Worm (Caenorhabditis elegans) whole organism, L1 larva: ENCODE measurements around the gene F10G2.1.

Experiments used
- C04F5.9 ChIP-seq: sonication (generic microtip); optimal IDR thresholded peaks from 2 replicates; lab custom pipeline; 2016; ENCODE audit warnings: missing genetic modification characterization, missing compliant biosample characterization
- Y116A8C.19 ChIP-seq: sonication (generic microtip); optimal IDR thresholded peaks from 2 replicates; lab custom pipeline; 2016; ENCODE audit warnings: missing compliant biosample characterization, missing genetic modification characterization, borderline replicate concordance
- aha-1 ChIP-seq: fragments of 150-350 bp; optimal IDR thresholded peaks from 2 replicates; lab custom pipeline; 2014; ENCODE audit warnings: missing biosample characterization, missing genetic modification characterization
- ama-1 ChIP-seq: fragments of 150-350 bp; optimal IDR thresholded peaks from 2 replicates; lab custom pipeline; 2014
- ceh-90 ChIP-seq: sonication (generic microtip); optimal IDR thresholded peaks from 2 replicates; lab custom pipeline; 2016; ENCODE audit warnings: missing genetic modification characterization, missing compliant biosample characterization
- ces-1 ChIP-seq: fragments of 150-350 bp; optimal IDR thresholded peaks from 2 replicates; lab custom pipeline; 2014; ENCODE audit warnings: missing biosample characterization, missing genetic modification reagents, missing genetic modification characterization
- dsc-1 ChIP-seq: sonication (generic microtip); optimal IDR thresholded peaks from 2 replicates; lab custom pipeline; 2016; ENCODE audit warnings: mild to moderate bottlenecking, missing genetic modification characterization, missing compliant biosample characterization
- egl-13 ChIP-seq: sonication (generic microtip); optimal IDR thresholded peaks from 2 replicates; lab custom pipeline; 2016; ENCODE audit warnings: missing genotype, missing genetic modification reagents, missing genetic modification characterization, missing compliant biosample characterization
- elt-3 ChIP-seq, 6 experiments: fragments of 150-350 bp in 1 of 6; sonication (generic microtip); optimal IDR thresholded peaks; 2 replicates each; lab custom pipeline; 2017 to 2018; ENCODE audit warnings: missing biosample characterization in 6 of 6, missing genetic modification characterization in 6 of 6, inconsistent platforms in 1 of 6
- ets-5 ChIP-seq: fragments of 200-800 bp; sonication (Bioruptor generic); IDR thresholded peaks from 2 replicates; pipeline ENCODE4 v1.3.6; 2022; ENCODE audit warnings: missing genetic modification characterization, missing compliant biosample characterization
- fos-1 ChIP-seq: fragments of 150-350 bp; optimal IDR thresholded peaks from 2 replicates; lab custom pipeline; 2014; ENCODE audit warnings: missing biosample characterization, missing genetic modification characterization
- hlh-17 ChIP-seq: fragments of 200-800 bp; sonication (Bioruptor generic); optimal IDR thresholded peaks from 2 replicates; lab custom pipeline; 2018; ENCODE audit warnings: missing genetic modification characterization, mild to moderate bottlenecking, missing compliant biosample characterization, moderate library complexity, borderline replicate concordance
- hlh-4 ChIP-seq: sonication (generic microtip); optimal IDR thresholded peaks from 2 replicates; lab custom pipeline; 2016; ENCODE audit warnings: mild to moderate bottlenecking, missing genetic modification characterization, missing compliant biosample characterization
- irx-1 ChIP-seq: sonication (generic microtip); optimal IDR thresholded peaks from 2 replicates; lab custom pipeline; 2016; ENCODE audit warnings: missing genetic modification characterization, missing compliant biosample characterization
- lin-13 ChIP-seq: fragments of 150-350 bp; optimal IDR thresholded peaks from 2 replicates; lab custom pipeline; 2014; ENCODE audit warnings: missing biosample characterization, missing genetic modification reagents, missing genetic modification characterization
- lin-35 ChIP-seq, 2 experiments: fragments of 150-350 bp; optimal IDR thresholded peaks; 2 replicates each; lab custom pipeline; 2014; ENCODE audit warnings: missing biosample characterization in 2 of 2, missing genetic modification characterization in 2 of 2, missing genetic modification reagents in 2 of 2
- mab-9 ChIP-seq: fragments of 200-800 bp; sonication (Bioruptor generic); IDR thresholded peaks from 2 replicates; pipeline ENCODE4 v1.3.6; 2022; ENCODE audit warnings: missing genetic modification reagents, missing genetic modification characterization, missing compliant biosample characterization
- mdl-1 ChIP-seq, 2 experiments: fragments of 150-350 bp; optimal IDR thresholded peaks; 2 replicates each; lab custom pipeline; 2014 to 2017; ENCODE audit warnings: missing biosample characterization in 2 of 2, missing genetic modification characterization in 2 of 2, inconsistent platforms in 1 of 2
- mef-2 ChIP-seq: fragments of 150-350 bp; optimal IDR thresholded peaks from 2 replicates; lab custom pipeline; 2014; ENCODE audit warnings: missing biosample characterization, missing genetic modification characterization
- mep-1 ChIP-seq: fragments of 150-350 bp; optimal IDR thresholded peaks from 2 replicates; lab custom pipeline; 2014; ENCODE audit warnings: missing biosample characterization, missing genetic modification characterization
- nhr-19 ChIP-seq: fragments of 200-800 bp; sonication (Bioruptor generic); conservative IDR thresholded peaks from 2 replicates; pipeline ENCODE4 v1.3.6; 2022; ENCODE audit warnings: missing genetic modification characterization, missing compliant biosample characterization
- nhr-20 ChIP-seq: sonication (generic microtip); optimal IDR thresholded peaks from 2 replicates; lab custom pipeline; 2016; ENCODE audit warnings: mild to moderate bottlenecking, missing genetic modification characterization, missing compliant biosample characterization
- nhr-237 ChIP-seq: fragments of 150-350 bp; optimal IDR thresholded peaks from 2 replicates; lab custom pipeline; 2014; ENCODE audit warnings: missing biosample characterization, missing genetic modification characterization
- nhr-47 ChIP-seq: sonication (generic microtip); optimal IDR thresholded peaks from 2 replicates; lab custom pipeline; 2016; ENCODE audit warnings: mild to moderate bottlenecking, missing genetic modification characterization, moderate library complexity, missing compliant biosample characterization
- nhr-76 ChIP-seq: sonication (generic microtip); optimal IDR thresholded peaks from 2 replicates; lab custom pipeline; 2017; ENCODE audit warnings: missing biosample characterization, missing genetic modification characterization
- nhr-77 ChIP-seq: fragments of 150-350 bp; optimal IDR thresholded peaks from 2 replicates; lab custom pipeline; 2014; ENCODE audit warnings: missing biosample characterization, missing genetic modification characterization
- nhr-84 ChIP-seq: sonication (generic microtip); optimal IDR thresholded peaks from 2 replicates; lab custom pipeline; 2017; ENCODE audit warnings: missing biosample characterization, missing genetic modification characterization
- nhr-85 ChIP-seq: sonication (generic microtip); peaks from one replicate; lab custom pipeline; 2016; ENCODE audit warnings: missing genetic modification characterization, inconsistent platforms, missing compliant biosample characterization
- nhr-90 ChIP-seq: sonication (generic microtip); optimal IDR thresholded peaks from 2 replicates; lab custom pipeline; 2016; ENCODE audit warnings: mild to moderate bottlenecking, missing genetic modification characterization, missing compliant biosample characterization; ENCODE audit not compliant: poor library complexity
- pax-3 ChIP-seq: fragments of 200-800 bp; sonication (Bioruptor generic); optimal IDR thresholded peaks from 2 replicates; lab custom pipeline; 2018; ENCODE audit warnings: mild to moderate bottlenecking, missing genetic modification characterization, moderate library complexity, missing compliant biosample characterization
- pqm-1 ChIP-seq: sonication (generic microtip); optimal IDR thresholded peaks from 3 replicates; lab custom pipeline; 2017; ENCODE audit warnings: missing biosample characterization, missing genetic modification characterization
- snu-23 ChIP-seq: sonication (generic microtip); optimal IDR thresholded peaks from 2 replicates; lab custom pipeline; 2016; ENCODE audit warnings: missing genetic modification characterization, missing compliant biosample characterization
- swsn-7 ChIP-seq: sonication (generic microtip); optimal IDR thresholded peaks from 2 replicates; lab custom pipeline; 2016; ENCODE audit warnings: missing genetic modification characterization, missing compliant biosample characterization
- tlp-1 ChIP-seq: fragments of 150-350 bp; optimal IDR thresholded peaks from 2 replicates; lab custom pipeline; 2014; ENCODE audit warnings: missing biosample characterization, missing genetic modification characterization
- unc-130 ChIP-seq: fragments of 150-350 bp; optimal IDR thresholded peaks from 2 replicates; lab custom pipeline; 2017; ENCODE audit warnings: missing biosample characterization, missing genetic modification characterization, inconsistent platforms
- vab-15 ChIP-seq: sonication (generic microtip); optimal IDR thresholded peaks from 2 replicates; lab custom pipeline; 2017; ENCODE audit warnings: missing genotype, mild to moderate bottlenecking, missing genetic modification characterization, missing compliant biosample characterization
- zag-1 ChIP-seq: fragments of 150-350 bp; optimal IDR thresholded peaks from 2 replicates; lab custom pipeline; 2014; ENCODE audit warnings: missing biosample characterization, missing genetic modification characterization
- ztf-4 ChIP-seq: fragments of 150-350 bp; optimal IDR thresholded peaks from 2 replicates; lab custom pipeline; 2014; ENCODE audit warnings: missing biosample characterization, missing genetic modification characterization

Gene F10G2.1

ce11 chrV:7332253-7332652 lies at the start of gene F10G2.1:
Gene F10G2.1 (plus strand): TSS chrV:7332553.
- TF ChIP-seq ces-1 (GFP tag; lab: Kevin White, UChicago) (no peak), mdl-1 (tag; optimal IDR thresholded peaks at IDR 0.05; lab: Kevin White, UChicago) (no peak)

DNA sequence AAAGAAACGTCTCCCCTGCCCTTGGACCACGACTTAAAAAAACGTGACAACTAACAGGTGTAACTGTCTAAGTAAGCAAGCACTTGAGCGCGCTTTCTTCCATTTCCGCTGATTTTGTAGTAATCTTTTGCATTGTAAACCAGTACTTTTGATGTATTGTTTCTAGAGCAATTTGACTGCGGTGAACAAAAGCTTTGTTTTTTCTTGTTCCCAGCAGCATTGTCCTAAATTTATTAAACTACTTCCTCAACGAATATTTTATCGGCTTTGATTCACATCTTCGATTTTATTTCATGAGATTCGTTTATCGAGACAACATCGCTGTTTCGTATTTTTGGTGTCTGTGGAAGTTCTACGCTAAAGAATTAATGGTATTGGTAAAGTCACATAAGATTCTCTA lies 43.7 kb upstream of the F10G2.1 start, which contains the start of gene C13A2.1:
TSS of gene C13A2.1 (plus strand) at position 301 of the 400 bp plus-strand sequence.
- TF ChIP-seq aha-1 (tag; lab: Kevin White, UChicago) (no peak), ama-1 (no peak), hlh-4 (tag; lab: Kevin White, UChicago) (no peak), nhr-47 (no peak), lin-35 (GFP tag; optimal IDR thresholded peaks at IDR 0.05; lab: Kevin White, UChicago) (no peak), C04F5.9 (tag; lab: Kevin White, UChicago) (no peak), mdl-1 (tag; optimal IDR thresholded peaks at IDR 0.05; lab: Kevin White, UChicago) (no peak), vab-15 (tag; lab: Kevin White, UChicago) (no peak), nhr-19 (GFP tag; lab: Robert Waterston, UW) (no peak), nhr-84 (tag; lab: Kevin White, UChicago) (no peak), mab-9 (GFP tag; lab: Robert Waterston, UW) (no peak), nhr-85 (no peak), nhr-90 (tag; lab: Kevin White, UChicago) (no peak)

ce11 chrV:7295270-7295669 lies 37.1 kb upstream of the F10G2.1 start, which contains the start of gene F07G11.4:
Gene F07G11.4 (minus strand): TSS chrV:7295370.
- no peak for TF ChIP-seq lin-13 (GFP tag; lab: Kevin White, UChicago)
- no peak for TF ChIP-seq hlh-17 (GFP tag; lab: Kevin White, UChicago)
- no peak for TF ChIP-seq zag-1 (tag; lab: Kevin White, UChicago)
- TF ChIP-seq ceh-90 (tag; lab: Kevin White, UChicago), result no peak
- no peak for TF ChIP-seq ces-1 (GFP tag; lab: Kevin White, UChicago)
- TF ChIP-seq nhr-77 (tag; lab: Kevin White, UChicago), result no peak
- TF ChIP-seq elt-3 (tag; optimal IDR thresholded peaks at IDR 0.05; lab: Kevin White, UChicago), result no peak
- no peak for TF ChIP-seq nhr-20 (tag; lab: Kevin White, UChicago)
- TF ChIP-seq Y116A8C.19, result no peak
- TF ChIP-seq nhr-76, result no peak
- no peak for TF ChIP-seq snu-23 (GFP tag; lab: Kevin White, UChicago)

DNA sequence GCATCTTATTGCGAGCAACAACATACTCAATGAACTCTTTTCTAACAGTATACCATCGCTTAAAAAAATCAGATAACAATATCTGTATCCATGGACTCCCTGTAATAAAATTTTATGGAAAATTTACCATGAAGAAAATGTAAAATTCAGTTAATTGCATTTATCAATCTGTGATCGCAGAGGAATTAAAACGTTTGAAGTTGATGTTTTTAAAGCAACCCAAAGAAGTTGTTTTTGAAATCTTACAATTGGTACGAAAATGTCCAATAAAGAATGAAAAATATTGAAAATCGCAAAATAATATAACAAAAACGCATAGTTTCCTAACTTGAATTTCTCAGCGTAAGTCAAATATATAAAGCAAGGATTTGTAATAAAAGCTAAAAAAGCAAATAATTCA lies 35.1 kb upstream of the F10G2.1 start, which contains the start of gene srj-32:
TSS of gene srj-32 (minus strand) at position 101 of the 400 bp plus-strand sequence.
- TF ChIP-seq nhr-237, result no peak
- TF ChIP-seq tlp-1 (tag; lab: Kevin White, UChicago), result no peak
- no peak for TF ChIP-seq dsc-1 (tag; lab: Kevin White, UChicago)
- TF ChIP-seq irx-1 (tag; lab: Kevin White, UChicago), result no peak
- TF ChIP-seq mep-1 (tag; lab: Kevin White, UChicago), result no peak
- no peak for TF ChIP-seq swsn-7 (tag; lab: Kevin White, UChicago)

DNA sequence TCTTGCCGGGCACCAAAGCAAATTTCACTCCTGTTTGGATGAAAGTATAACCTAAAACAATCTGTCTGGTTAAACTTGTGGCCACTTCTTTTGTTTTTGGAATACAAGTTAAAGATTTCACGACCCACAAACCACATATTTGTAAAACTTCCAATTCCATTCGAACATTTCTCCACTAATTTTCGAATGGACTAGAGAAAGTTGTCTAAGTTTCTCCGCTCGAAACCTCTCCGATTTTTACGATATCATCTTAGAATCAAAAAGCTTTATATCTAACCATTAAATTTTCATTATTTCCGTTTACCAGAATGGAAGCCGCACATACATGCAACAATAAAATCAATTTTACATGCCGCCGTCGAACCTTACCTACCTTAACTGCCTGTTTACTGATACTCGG lies 33.9 kb upstream of the F10G2.1 start, which contains the start of gene F07G11.3:
TSS of gene F07G11.3 (plus strand) at position 301 of the 400 bp plus-strand sequence.
- TF ChIP-seq lin-35 (GFP tag; optimal IDR thresholded peaks at IDR 0.05; lab: Kevin White, UChicago) (no peak), fos-1 (tag; lab: Kevin White, UChicago) (no peak), pqm-1 (tag; lab: Kevin White, UChicago) (no peak), egl-13 (tag; lab: Kevin White, UChicago) (no peak), ztf-4 (tag; lab: Kevin White, UChicago) (no peak), unc-130 (tag; lab: Kevin White, UChicago) (no peak), pax-3 (tag; lab: Kevin White, UChicago) (no peak), lin-13 (GFP tag; lab: Kevin White, UChicago) (no peak), ets-5 (GFP tag; lab: Robert Waterston, UW) (no peak), mef-2 (tag; lab: Kevin White, UChicago) (no peak), nhr-237 (no peak)
